Fruit fly (Drosophila melanogaster): ENCODE measurements around the gene Atat.

The Atat gene

dm6 chr3L:9455819-9456388 is 29.3 kb upstream of the Atat start, which contains the start of the genes phol and CG3552:
Gene phol (minus strand): TSS chr3L:9456281.
Gene CG3552 (plus strand): TSS chr3L:9456318.
- peak; percentile 9 for TF ChIP-seq CG17801 (GFP tag; optimal IDR thresholded peaks at IDR 0.05; ENCODE audit: partially characterized antibody)

DNA sequence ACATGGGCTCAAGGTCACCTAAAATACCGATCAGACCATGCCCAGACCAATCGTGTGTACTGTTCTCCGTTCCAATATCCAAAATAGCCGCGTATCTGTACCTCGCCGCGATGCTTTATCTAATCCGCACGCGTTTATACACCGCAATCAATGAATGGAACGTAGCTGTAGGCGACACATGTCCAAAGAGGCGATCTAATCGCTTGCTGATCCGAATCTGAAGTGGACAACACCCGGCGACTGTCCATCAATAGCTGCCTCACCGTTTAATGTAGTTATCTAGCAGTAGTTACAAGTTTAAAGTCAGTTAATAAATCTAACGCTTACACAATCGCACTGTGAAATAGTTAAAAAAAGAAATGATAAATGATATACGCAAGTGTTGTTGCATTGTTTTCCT is 25.9 kb upstream of the Atat start:
- TF ChIP-seq CG17801 (GFP tag; optimal IDR thresholded peaks at IDR 0.05; ENCODE audit: partially characterized antibody), result no peak

- peak; percentile 73 for TF ChIP-seq CG17801 (GFP tag; optimal IDR thresholded peaks at IDR 0.05; ENCODE audit: partially characterized antibody)
Observed at dm6 chr3L:9451522-9452118, 25.1 kb upstream of the Atat start, which contains the start of the genes CG3448 and ghi. Gene CG3448 (minus strand): TSS chr3L:9451572. Gene ghi (plus strand): TSS chr3L:9451876.

DNA sequence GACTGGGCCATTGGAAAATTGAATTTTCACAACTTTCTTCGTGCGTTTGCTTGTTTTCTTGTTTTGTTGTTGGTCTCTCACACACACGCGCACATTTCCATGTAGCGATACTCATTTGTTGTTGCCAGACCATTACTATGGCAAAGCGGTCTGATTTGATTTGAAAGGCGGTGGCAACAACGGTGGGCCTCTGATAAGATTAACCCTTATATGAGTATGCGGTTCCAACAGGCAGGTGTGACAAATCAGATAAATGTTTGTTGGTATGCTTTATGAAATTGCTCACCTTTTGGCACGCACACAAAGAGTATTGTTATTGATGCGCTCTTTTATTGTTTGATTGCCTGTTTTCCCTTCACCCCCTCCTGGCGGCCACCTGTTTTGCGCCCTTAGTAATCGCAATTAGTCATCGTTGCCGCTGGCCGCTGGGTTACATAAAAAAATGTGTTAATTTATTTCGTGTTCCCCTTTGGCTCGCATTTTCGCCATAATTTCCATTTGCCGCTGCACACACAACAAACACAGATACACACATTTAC is 20.8 kb upstream of the Atat start:
- TF ChIP-seq CG17801 (GFP tag; optimal IDR thresholded peaks at IDR 0.05; ENCODE audit: partially characterized antibody), result peak; percentile 39

dm6 chr3L:9446731-9447238 is 20.2 kb upstream of the Atat start, which contains the start of gene CG3529:
Gene CG3529 (plus strand): TSS chr3L:9446864.
- TF ChIP-seq CG17801 (GFP tag; optimal IDR thresholded peaks at IDR 0.05; ENCODE audit: partially characterized antibody), result peak; percentile 10

- no peak for TF ChIP-seq CG17801 (GFP tag; optimal IDR thresholded peaks at IDR 0.05; ENCODE audit: partially characterized antibody)
Observed at dm6 chr3L:9442625-9443282, 16.2 kb upstream of the Atat start, which contains the start of gene Srg3. Gene Srg3 (plus strand): TSS chr3L:9443232.

dm6 chr3L:9441907-9442479 is 15.4 kb upstream of the Atat start, which contains the start of the genes Bet3 and Nf-YA:
Gene Bet3 (minus strand): TSS chr3L:9442267.
Gene Nf-YA (minus strand): TSS chr3L:9442267.
- peak; percentile 22 for TF ChIP-seq CG17801 (GFP tag; optimal IDR thresholded peaks at IDR 0.05; ENCODE audit: partially characterized antibody)

DNA sequence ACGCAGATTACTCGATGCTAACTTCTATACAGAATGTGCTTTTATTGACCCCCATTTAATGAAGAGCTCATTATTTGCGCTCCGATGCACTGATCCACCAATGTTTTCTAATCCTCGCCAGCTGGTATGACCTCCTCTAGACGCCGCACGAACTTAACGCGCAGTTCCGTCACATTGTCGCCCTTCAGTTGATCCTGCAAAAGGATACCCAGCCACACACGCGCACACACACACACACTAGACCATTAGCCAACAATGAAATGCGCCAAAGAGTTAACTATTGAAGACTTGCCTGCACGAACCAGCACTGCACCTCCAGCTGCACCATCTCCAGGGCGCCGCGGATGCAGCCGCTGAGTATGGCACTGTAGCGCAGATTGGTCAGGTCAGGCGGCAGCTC is 12.3 kb upstream of the Atat start:
- no peak for TF ChIP-seq CG17801 (GFP tag; optimal IDR thresholded peaks at IDR 0.05; ENCODE audit: partially characterized antibody)

DNA sequence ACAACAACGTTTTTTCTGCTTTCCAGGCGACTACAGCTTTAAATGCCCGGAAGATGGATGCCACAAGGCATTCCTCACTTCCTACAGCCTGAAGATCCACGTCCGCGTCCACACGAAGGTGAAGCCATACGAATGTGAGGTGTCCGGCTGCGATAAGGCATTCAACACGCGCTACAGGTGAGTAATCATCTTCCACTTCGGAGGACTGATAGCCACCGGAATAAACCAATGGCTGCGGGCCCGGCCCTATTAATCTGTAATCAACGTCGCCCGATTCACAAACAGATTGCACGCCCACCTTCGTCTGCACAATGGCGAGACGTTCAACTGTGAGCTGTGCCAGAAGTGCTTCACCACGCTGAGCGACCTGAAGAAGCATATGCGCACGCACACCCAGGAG is 9.3 kb upstream of the Atat start:
- no peak for TF ChIP-seq CG17801 (GFP tag; optimal IDR thresholded peaks at IDR 0.05; ENCODE audit: partially characterized antibody)

- TF ChIP-seq CG17801 (GFP tag; optimal IDR thresholded peaks at IDR 0.05; ENCODE audit: partially characterized antibody), result peak; percentile 18
Observed at dm6 chr3L:9435315-9435714, 8.8 kb upstream of the Atat start, which contains the start of gene CG42526. Gene CG42526 (minus strand): TSS chr3L:9435399.

dm6 chr3L:9432810-9433587 is 6.4 kb upstream of the Atat start:
- TF ChIP-seq CG17801 (GFP tag; optimal IDR thresholded peaks at IDR 0.05; ENCODE audit: partially characterized antibody), result no peak

- no peak for TF ChIP-seq CG17801 (GFP tag; optimal IDR thresholded peaks at IDR 0.05; ENCODE audit: partially characterized antibody)
Observed at dm6 chr3L:9431848-9432623, 5.5 kb upstream of the Atat start.

dm6 chr3L:9430608-9430952 is 4.0 kb upstream of the Atat start:
- no peak for TF ChIP-seq CG17801 (GFP tag; optimal IDR thresholded peaks at IDR 0.05; ENCODE audit: partially characterized antibody)
